Fruit fly (Drosophila melanogaster) whole organism, adult: ENCODE results near the gene CG42323.
A peak's percentile ranks its signal among the peaks of the same experiment; 100 is the strongest.

Experiments used
- CG12768 ChIP-seq: fragments of 200-800 bp; sonication (Bioruptor generic); optimal IDR thresholded peaks from 2 replicates; lab custom pipeline; 2017; ENCODE audit warnings: missing biosample characterization, missing genetic modification characterization, mild to moderate bottlenecking, moderate library complexity, missing genetic modification reagents
- CG7101 ChIP-seq: fragments of 200-800 bp; sonication (Bioruptor generic); optimal IDR thresholded peaks from 2 replicates; lab custom pipeline; 2018; ENCODE audit warnings: missing biosample characterization, mild to moderate bottlenecking, missing genetic modification characterization, moderate library complexity
- Clk ChIP-seq: fragments of 200-800 bp; sonication (Bioruptor generic); optimal IDR thresholded peaks from 2 replicates; lab custom pipeline; 2017; ENCODE audit warnings: missing biosample characterization, missing genetic modification characterization
- ovo ChIP-seq: fragments of 200-800 bp; sonication (Bioruptor generic); optimal IDR thresholded peaks from 2 replicates; lab custom pipeline; 2016; ENCODE audit warnings: missing biosample characterization, missing genetic modification characterization

DNA sequence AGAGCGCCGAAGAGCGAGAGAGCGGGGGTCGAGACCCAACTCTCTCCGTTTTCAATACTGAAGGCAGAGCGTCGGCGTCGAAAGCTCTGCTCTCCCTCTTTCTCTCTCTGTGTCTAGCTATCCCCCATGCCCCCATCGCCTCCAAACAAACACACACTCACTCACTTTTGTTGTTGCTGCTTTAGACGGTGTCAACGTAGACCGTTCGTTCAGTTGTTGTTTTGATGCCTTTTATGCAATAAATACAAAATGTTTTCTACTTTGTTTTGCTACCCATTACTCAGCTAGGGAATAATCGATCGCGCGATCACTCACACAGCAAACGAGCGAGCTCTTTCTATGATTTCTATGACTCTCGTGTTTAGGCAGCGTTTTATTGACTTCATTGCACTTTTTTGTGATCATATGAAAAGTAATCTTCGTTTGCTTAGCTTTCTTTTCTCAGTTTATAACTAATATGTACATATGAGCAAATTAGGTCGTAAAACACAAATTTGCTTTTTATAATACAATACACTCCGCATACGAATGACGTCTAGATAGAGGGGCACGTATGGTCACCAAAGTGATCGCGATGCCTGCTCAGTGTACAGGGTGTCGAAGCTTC, 17.5 kb upstream of the CG42323 start:
- TF ChIP-seq CG7101 (tag; lab: Kevin White, UChicago) (peak; percentile 8), Clk (no peak), ovo (GFP tag; lab: Kevin White, UChicago) (peak; percentile 12), CG12768 (no peak)
